Worm (Caenorhabditis elegans): ENCODE data around the gene srx-58.
A peak's percentile ranks its signal among the peaks of the same experiment; 100 is the strongest.

The srx-58 gene

DNA sequence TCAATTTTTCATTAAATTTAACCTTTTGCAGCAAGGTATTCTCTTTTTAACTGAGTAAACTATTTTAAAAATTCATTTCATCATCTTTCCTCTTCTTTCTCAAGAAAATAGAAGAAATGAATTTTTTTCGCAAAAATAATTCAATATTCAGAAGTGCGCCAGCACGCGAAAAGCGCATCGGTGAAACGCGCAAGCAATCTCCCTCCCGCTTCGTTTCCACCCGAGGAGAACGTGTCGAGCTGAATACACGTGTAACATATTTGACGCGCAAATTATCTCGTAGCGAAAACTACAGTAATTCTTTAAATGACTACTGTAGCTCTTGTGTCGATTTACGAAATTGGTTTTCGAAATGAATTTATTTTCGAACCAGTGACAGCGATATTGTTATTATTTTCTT lies 39.6 kb downstream of the srx-58 start (continued):
- no peak for TF ChIP-seq Y95B8A.8 (GFP tag; IDR thresholded peaks at IDR 0.05)
- no peak for TF ChIP-seq F57A8.1 (GFP tag; optimal IDR thresholded peaks at IDR 0.05)
- TF ChIP-seq madf-6 (GFP tag; IDR thresholded peaks at IDR 0.05) = peak; percentile 11; the same call in 1 of the 2 replicates
- no peak for TF ChIP-seq zim-3 (tag; optimal IDR thresholded peaks at IDR 0.05)
- TF ChIP-seq F37B4.10 (GFP tag; IDR thresholded peaks at IDR 0.05) = no peak
- TF ChIP-seq efl-1 (GFP tag; optimal IDR thresholded peaks at IDR 0.05) = no peak
- TF ChIP-seq ceh-40 (GFP tag; IDR thresholded peaks at IDR 0.05) = no peak
- TF ChIP-seq F33H1.4 (GFP tag; IDR thresholded peaks at IDR 0.05) = no peak; the same call in 1 of the 2 replicates
- no peak for TF ChIP-seq ztf-3 (GFP tag; optimal IDR thresholded peaks at IDR 0.05)
- TF ChIP-seq unc-130 (GFP tag; optimal IDR thresholded peaks at IDR 0.05) = no peak
- no peak for TF ChIP-seq ccch-3 (GFP tag; optimal IDR thresholded peaks at IDR 0.05)
- TF ChIP-seq lsl-1 (GFP tag; optimal IDR thresholded peaks at IDR 0.05) = peak; percentile 62
- no peak for TF ChIP-seq mel-28 (tag; optimal IDR thresholded peaks at IDR 0.05; ENCODE audit: borderline replicate concordance)
- TF ChIP-seq F57C9.4 (tag; optimal IDR thresholded peaks at IDR 0.05) = no peak
- TF ChIP-seq nfya-2 (GFP tag; IDR thresholded peaks at IDR 0.05) = no peak
- TF ChIP-seq snpc-1.3 (tag; optimal IDR thresholded peaks at IDR 0.05; ENCODE audit: insufficient read depth) = no peak
- TF ChIP-seq cebp-2 (GFP tag; IDR thresholded peaks at IDR 0.05) = no peak
- no peak for TF ChIP-seq attf-3 (GFP tag; conservative IDR thresholded peaks at IDR 0.05)
- TF ChIP-seq tbp1 (GFP tag; optimal IDR thresholded peaks at IDR 0.05) = no peak
- no peak for TF ChIP-seq madf-10 (tag; optimal IDR thresholded peaks at IDR 0.05)

ce11 chrV:15394906-15395305 lies 42.4 kb downstream of the srx-58 start, which contains the start of gene T06E6.1:
Gene T06E6.1, minus strand, starts transcription at chrV:15394961.
- TF ChIP-seq hmg-1.2 (GFP tag; IDR thresholded peaks at IDR 0.05) (no peak), lin-54 (GFP tag; optimal IDR thresholded peaks at IDR 0.05) (peak; percentile 10), madf-6 (GFP tag; IDR thresholded peaks at IDR 0.05) (no peak)

- TF ChIP-seq hmg-1.2 (GFP tag; IDR thresholded peaks at IDR 0.05) = peak; percentile 55; the same call in 1 of the 2 replicates
- TF ChIP-seq F57A8.1 (GFP tag; optimal IDR thresholded peaks at IDR 0.05) = no peak
- TF ChIP-seq F49E8.2 (tag; optimal IDR thresholded peaks at IDR 0.05; ENCODE audit: insufficient read depth) = peak; percentile 80
- no peak for TF ChIP-seq tbx-9 (tag; optimal IDR thresholded peaks at IDR 0.05; ENCODE audit: borderline replicate concordance)
- TF ChIP-seq T26A5.8 (tag; optimal IDR thresholded peaks at IDR 0.05) = no peak
- peak; percentile 91 for TF ChIP-seq D2030.7 (GFP tag; IDR thresholded peaks at IDR 0.05)
- peak; percentile 18 for TF ChIP-seq B0261.1 (tag; optimal IDR thresholded peaks at IDR 0.05)
- TF ChIP-seq nfyb-1 (GFP tag; IDR thresholded peaks at IDR 0.05) = no peak
- TF ChIP-seq snpc-4 (GFP tag; optimal IDR thresholded peaks at IDR 0.05) = peak; percentile 1
- peak in 1 of 4 experiments; percentile 53 for TF ChIP-seq snpc-4 (tag; optimal IDR thresholded peaks at IDR 0.05)
- peak; percentile 67; the same call in 1 of the 2 replicates for TF ChIP-seq Y95B8A.8 (GFP tag; IDR thresholded peaks at IDR 0.05)
- TF ChIP-seq tbp1 (GFP tag; optimal IDR thresholded peaks at IDR 0.05) = peak; percentile 53
- TF ChIP-seq Y53G8AR.9 (GFP tag; conservative IDR thresholded peaks at IDR 0.05) = 0 out of 2 replicates have a peak, but pooled peaks have one; percentile 24
- no peak for TF ChIP-seq egrh-3 (GFP tag; IDR thresholded peaks at IDR 0.05)
- peak; percentile 28; the same call in 1 of the 2 replicates for TF ChIP-seq pbrm-1 (GFP tag; IDR thresholded peaks at IDR 0.05)
- no peak for TF ChIP-seq nfya-2 (GFP tag; IDR thresholded peaks at IDR 0.05)
- TF ChIP-seq madf-6 (GFP tag; IDR thresholded peaks at IDR 0.05) = peak; percentile 95
- peak; percentile 75 for TF ChIP-seq lin-54 (GFP tag; optimal IDR thresholded peaks at IDR 0.05)
- TF ChIP-seq lin-35 (GFP tag; optimal IDR thresholded peaks at IDR 0.05) = peak in 1 of 3 experiments; percentile 69
- peak; percentile 92 for TF ChIP-seq madf-8 (GFP tag; conservative IDR thresholded peaks at IDR 0.05)
- TF ChIP-seq hsf-1 (GFP tag; IDR thresholded peaks at IDR 0.05) = peak; percentile 86
- TF ChIP-seq athp-1 (tag; optimal IDR thresholded peaks at IDR 0.05) = peak; percentile 7
- no peak for TF ChIP-seq lsy-27 (tag; optimal IDR thresholded peaks at IDR 0.05; ENCODE audit: borderline replicate concordance, insufficient read depth)
- TF ChIP-seq lsl-1 (GFP tag; optimal IDR thresholded peaks at IDR 0.05) = peak; percentile 82
- TF ChIP-seq dpff-1 (tag; optimal IDR thresholded peaks at IDR 0.05) = no peak
- no peak for TF ChIP-seq F52B5.7 (tag; optimal IDR thresholded peaks at IDR 0.05)
- peak; percentile 91 for TF ChIP-seq ceh-91 (GFP tag; IDR thresholded peaks at IDR 0.05)
- no peak for TF ChIP-seq bed-2 (GFP tag; IDR thresholded peaks at IDR 0.05)
- TF ChIP-seq F22D6.2 (tag; optimal IDR thresholded peaks at IDR 0.05) = no peak
- TF ChIP-seq F33H1.4 (GFP tag; IDR thresholded peaks at IDR 0.05) = peak; percentile 71
- peak; percentile 59; the same call in 1 of the 2 replicates for TF ChIP-seq rcor-1 (GFP tag; IDR thresholded peaks at IDR 0.05)
Measured at ce11 chrV:15395347-15395746, 42.9 kb downstream of the srx-58 start, which contains the start of gene cyb-3. Gene cyb-3, plus strand, starts transcription at chrV:15395696.

All from whole organism, young adult.